Worm (Caenorhabditis elegans) whole organism, L4/young adult: ENCODE data around the gene Y39B6A.69.

Experiments used
- W03F9.2 ChIP-seq: fragments of 150-350 bp; optimal IDR thresholded peaks from 2 replicates; lab custom pipeline; 2014; ENCODE audit warnings: missing biosample characterization, missing genetic modification characterization
- dao-5 ChIP-seq: sonication (generic microtip); optimal IDR thresholded peaks from 2 replicates; lab custom pipeline; 2016; ENCODE audit warnings: missing genotype, missing genetic modification characterization, moderate library complexity, missing compliant biosample characterization
- him-1 ChIP-seq: sonication (generic microtip); optimal IDR thresholded peaks from 2 replicates; lab custom pipeline; 2016; ENCODE audit warnings: missing genotype, missing genetic modification reagents, missing genetic modification characterization, missing compliant biosample characterization

- TF ChIP-seq him-1 (tag; lab: Kevin White, UChicago) (no peak), dao-5 (tag; lab: Kevin White, UChicago) (no peak), W03F9.2 (tag; lab: Kevin White, UChicago) (no peak)
These were observed 27.6 kb downstream of the Y39B6A.69 start, which contains the start of gene bed-1 for ce11 chrV:19124586-19124985.
